Fruit fly (Drosophila melanogaster): Measurements from ENCODE around the gene MED20.

DNA sequence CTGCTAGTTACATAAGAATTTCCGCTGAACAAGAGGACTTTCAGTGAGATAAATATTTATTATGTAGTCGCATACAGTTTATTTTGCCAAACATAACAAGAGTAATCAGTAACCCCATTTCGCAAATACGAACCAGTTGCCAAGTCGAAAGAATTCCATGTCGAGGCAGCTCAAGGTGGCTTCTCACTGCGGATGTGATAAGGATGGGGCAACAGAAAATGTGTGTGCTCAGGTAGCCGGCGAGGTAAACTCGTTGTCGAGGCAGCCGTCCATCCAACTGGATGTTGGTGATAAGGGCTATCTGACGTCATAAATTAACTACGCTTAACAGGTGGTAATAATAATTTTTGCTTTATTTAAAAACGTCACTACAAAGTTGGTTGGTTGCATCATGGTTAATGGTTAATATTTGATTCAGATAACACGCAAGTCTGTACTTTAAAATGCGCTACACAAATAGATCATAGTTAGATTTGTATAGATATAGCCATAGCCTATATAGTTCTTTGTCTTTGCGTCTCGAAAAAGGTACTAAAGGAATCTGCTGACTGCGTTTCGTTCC, 44.1 kb upstream of the MED20 start:
- no peak for TF ChIP-seq CG15710 (tag; optimal IDR thresholded peaks at IDR 0.05)
- TF ChIP-seq Ets98B (GFP tag; IDR thresholded peaks at IDR 0.05) = no peak

All from whole organism, pupa.